Fruit fly (Drosophila melanogaster) Kc167 (cell line): ENCODE measurements around the gene CG32313.

ENCODE experiments used
- Myc ChIP-seq: fragments of >200 bp; optimal IDR thresholded peaks from 2 replicates; lab custom pipeline; 2017; ENCODE audit warnings: missing external identifiers
- Sin3A ChIP-seq: fragments of >200 bp; optimal IDR thresholded peaks from 2 replicates; lab custom pipeline; 2018; ENCODE audit warnings: missing external identifiers
- h ChIP-seq: fragments of >200 bp; optimal IDR thresholded peaks from 3 replicates; lab custom pipeline; 2018; ENCODE audit warnings: missing external identifiers
- insv ChIP-seq: fragments of >200 bp; optimal IDR thresholded peaks from 3 replicates; lab custom pipeline; 2018; ENCODE audit warnings: missing external identifiers
- psq ChIP-seq: fragments of >200 bp; optimal IDR thresholded peaks from 2 replicates; lab custom pipeline; 2017; ENCODE audit warnings: missing external identifiers
- ttk ChIP-seq: sonication (Bioruptor generic); optimal IDR thresholded peaks from 2 replicates; lab custom pipeline; 2017; ENCODE audit warnings: missing external identifiers

CG32313 gene

DNA sequence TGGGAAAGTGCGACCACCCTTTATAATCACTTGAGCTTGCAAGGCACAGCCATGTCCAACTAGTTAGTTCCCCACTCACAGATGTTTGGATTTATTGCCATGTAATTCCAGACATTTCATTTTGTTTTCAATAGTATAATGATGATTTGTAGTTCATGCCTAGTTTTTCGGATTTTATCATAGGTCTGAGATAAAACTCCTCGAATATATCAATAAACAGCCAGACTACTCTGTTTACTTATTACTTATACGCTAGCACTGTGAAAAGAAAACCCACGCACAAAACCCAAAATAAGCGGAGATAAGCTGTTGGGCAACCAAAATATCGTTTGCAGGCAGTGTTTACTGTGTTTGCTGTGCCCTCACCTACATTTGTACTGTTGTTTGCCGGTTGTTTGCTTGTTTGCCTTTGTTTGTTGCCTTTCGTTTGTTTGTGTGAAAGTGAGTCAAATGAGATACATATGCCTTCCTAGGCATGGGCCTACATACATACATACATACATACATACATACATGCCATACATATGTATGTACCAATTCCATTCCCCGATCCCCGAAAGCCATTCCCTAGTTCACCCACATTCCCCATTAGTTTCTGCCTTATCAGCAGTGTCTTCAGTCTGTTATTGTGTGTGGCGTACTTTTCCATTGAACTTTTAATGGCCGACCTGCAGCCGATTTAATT is 33.8 kb upstream of the CG32313 start:
- TF ChIP-seq ttk (lab: Kevin White, UChicago), result no peak
- TF ChIP-seq Myc (lab: Kevin White, UChicago), result no peak
- no peak for TF ChIP-seq Sin3A (lab: Kevin White, UChicago)
- no peak for TF ChIP-seq insv (lab: Kevin White, UChicago)

DNA sequence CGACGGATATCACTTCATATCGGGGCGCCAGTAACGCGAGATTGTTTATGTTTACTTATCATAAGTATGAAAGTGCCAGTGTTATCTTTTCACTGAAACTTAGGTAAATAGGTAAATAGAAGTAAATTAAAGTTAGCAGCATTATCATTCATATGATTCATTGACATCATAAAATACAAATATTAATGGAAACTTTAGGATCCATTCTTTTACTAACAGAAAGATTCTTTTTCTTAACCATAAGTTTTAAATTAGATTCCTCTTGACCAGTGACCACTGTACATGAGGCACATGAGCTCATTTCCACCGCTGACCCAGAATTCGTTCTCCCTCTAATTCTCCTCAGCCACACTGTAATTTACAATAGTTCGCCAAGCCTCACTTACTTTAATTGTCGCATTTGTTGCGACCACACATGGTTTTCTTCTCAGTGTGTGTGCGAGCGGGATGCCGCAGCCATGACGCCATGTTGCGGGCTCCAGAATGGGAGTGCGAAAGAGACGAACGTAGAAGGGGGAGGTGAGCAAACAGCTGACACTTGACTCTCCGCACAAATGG is 32.9 kb upstream of the CG32313 start:
- TF ChIP-seq psq (lab: Kevin White, UChicago) (no peak), ttk (lab: Kevin White, UChicago) (no peak)

DNA sequence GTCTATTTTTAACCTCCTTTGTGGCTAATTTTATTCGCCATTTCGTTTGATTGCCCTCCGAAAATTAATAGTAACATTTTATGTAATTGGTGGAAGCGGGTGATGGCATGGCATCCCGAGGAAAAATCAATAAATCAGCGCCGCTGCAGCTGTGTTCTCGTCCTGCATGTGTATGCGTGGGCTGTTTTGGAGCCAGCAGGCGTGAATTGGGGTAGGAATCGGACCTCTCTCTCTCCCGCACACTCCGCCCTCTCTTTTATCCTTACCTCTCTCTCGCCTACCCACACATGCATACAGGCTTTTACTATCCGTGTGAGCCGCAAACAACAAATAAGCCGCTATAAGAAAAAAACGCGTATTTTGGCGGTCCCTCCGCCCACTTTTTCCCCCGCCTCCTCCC is 31.8 kb upstream of the CG32313 start:
- no peak for TF ChIP-seq Sin3A (lab: Kevin White, UChicago)
- no peak for TF ChIP-seq h
- TF ChIP-seq ttk (lab: Kevin White, UChicago), result no peak

DNA sequence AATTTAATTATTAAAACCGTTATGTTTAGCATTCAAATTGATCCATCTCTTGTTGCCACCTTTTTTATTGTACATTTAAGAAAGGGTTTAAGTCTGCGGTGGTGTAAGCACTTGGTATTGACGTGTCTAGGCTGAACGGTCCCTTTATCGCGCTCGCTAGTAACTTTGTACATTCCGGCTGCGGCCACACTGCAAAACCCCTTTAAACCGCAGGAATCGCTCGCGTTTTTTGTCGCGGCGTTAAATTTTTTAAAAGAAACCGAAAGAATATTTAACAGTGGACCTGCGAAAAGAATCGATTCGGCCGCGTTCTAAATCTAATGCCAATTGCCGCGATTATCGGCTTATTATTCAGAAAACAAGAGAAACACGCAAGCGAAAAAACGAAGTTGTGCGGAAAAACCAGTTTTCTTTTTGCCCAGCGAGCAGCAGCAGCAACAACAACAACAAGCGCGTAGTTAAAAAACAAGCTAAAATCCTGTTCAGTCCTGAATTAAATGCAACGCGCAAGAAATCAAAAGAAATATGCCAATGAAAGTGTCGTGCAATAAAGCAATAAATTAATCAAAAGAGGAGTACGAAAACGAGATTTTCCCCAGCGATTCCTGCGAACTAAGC is 31.1 kb upstream of the CG32313 start, which contains the start of gene CG13917:
CG13917 (plus strand) TSS at position 211 of the 618 bp plus-strand sequence.
- TF ChIP-seq psq (lab: Kevin White, UChicago) (no peak), insv (lab: Kevin White, UChicago) (no peak), Sin3A (lab: Kevin White, UChicago) (no peak), h (no peak), Myc (lab: Kevin White, UChicago) (no peak), ttk (lab: Kevin White, UChicago) (no peak)

DNA sequence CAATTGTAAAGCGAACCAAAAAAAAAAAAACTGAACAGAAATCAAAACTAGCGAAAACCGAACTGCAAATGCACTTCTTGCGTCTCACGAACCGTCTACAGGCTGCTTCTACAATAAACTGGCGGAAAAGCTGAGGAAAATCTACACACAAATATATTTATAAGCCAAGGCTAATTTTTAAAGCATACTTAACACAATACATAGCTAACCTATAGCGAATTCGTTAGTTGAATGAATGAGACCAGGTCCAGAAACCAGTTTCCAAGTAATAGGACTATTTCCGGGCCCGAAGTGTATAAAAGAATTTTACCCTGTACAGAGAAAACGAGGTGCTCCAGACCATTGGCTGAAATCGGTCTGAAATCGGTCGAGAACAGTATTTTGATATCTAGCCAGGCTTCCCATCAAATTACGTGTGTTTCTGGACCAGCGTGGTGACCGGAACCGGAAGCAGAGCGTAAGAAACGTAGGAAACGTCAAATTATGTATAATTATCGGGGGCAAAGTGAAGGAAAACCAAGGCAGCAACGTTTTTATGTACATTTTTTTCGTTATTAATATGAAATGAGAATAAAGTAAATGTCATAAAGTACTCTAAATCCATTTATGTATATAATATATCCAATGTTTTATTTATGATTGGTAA is 30.3 kb upstream of the CG32313 start:
- no peak for TF ChIP-seq Sin3A (lab: Kevin White, UChicago)

DNA sequence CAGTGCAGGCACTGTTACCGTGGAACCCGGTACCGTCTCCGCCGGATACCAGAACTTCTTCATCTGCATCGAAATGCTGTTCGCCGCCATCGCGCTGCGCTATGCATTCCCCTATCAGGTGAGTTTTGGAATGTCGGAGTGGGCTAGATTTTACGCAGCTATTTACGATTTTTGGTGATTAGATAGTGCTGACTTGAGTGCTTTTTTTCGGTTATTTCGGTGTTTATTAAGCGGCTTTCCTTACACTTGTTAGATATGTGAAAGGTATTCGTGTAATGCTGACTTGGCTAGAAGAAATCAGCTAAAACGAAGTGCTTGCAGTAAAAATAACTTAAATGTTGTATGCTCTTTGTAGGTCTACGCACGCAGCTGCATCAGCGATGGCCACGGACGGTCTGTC is 27.6 kb upstream of the CG32313 start:
- no peak for TF ChIP-seq h
- TF ChIP-seq ttk (lab: Kevin White, UChicago), result no peak
- no peak for TF ChIP-seq insv (lab: Kevin White, UChicago)
- no peak for TF ChIP-seq psq (lab: Kevin White, UChicago)
- TF ChIP-seq Myc (lab: Kevin White, UChicago), result no peak
- no peak for TF ChIP-seq Sin3A (lab: Kevin White, UChicago)

DNA sequence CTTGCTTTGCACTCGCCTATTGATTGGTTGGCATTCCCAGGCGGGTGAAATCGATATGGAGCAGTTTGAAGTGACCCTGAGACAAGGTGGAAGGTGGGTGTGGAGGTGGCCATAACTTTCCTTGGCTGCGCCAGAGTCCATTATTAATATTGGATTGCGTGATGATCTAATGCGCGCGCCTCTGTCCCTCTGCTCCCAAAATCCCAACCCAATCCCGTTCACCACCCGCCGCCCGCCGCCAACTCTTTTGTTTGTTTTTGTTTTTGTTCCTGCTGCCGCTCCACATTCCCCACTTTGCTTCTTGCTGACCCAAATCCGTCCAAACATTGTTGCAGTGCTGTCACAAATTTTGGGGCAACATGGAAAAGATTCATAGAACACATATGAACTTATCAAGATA is 25.5 kb upstream of the CG32313 start:
- no peak for TF ChIP-seq psq (lab: Kevin White, UChicago)
- no peak for TF ChIP-seq ttk (lab: Kevin White, UChicago)
- TF ChIP-seq h, result no peak
- TF ChIP-seq Myc (lab: Kevin White, UChicago), result no peak
- TF ChIP-seq Sin3A (lab: Kevin White, UChicago), result no peak
- TF ChIP-seq insv (lab: Kevin White, UChicago), result no peak

DNA sequence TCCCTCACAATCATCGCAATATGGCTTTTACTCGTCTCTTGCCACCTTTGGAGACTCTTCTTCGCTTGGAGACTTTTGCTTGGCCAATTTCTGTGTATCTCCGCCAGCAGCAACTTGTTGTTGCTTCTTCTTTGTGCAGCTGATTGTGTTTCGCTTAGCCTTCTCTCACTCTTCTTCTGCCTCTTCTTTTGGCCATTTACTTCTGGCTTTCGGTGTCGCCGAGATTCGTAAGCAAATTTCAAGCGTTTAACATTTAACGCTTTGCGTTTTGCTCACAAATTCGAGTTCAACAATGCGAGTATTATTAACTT is 24.4 kb upstream of the CG32313 start:
- TF ChIP-seq ttk (lab: Kevin White, UChicago) (no peak), Myc (lab: Kevin White, UChicago) (no peak), Sin3A (lab: Kevin White, UChicago) (no peak)

DNA sequence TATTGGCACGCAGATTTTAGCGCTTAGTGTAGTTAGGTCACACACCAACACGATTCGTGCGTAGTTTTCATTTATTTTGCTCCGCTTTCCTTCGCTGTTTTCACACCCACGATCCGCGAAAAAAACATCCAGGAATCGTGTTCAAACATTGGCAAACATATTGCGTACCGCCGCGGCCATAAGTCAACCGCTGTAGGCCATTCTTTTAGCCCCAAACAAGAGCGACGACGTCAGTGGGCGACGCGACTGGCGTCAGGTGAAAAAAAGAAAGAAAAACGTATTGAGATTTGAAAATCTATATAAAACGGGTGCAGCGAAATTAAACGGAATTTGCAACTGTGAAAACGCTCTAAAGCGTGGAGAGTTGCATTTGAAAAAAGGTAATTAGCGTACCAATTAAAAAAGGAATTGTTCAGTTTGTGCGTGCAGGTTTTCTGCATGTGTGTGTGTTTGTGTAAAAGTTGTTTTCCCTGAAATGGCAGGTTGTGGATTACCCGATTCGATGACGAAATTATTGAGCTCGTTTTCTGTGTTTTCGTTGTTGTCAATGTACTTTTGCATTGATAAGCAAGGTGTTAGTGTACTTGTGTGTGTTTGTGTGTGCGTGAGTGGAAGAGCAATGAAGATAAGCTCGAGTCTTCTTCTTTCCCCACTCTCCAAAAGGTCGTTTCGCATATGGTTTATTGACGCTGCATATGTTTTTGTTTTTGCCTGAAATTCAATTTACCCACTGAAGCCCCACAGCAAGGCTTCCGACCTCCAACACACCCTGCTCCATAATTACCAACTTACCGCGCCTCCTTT is 23.8 kb upstream of the CG32313 start, which contains the start of gene Tmep:
Tmep (plus strand) TSS at position 20 of the 804 bp plus-strand sequence.
- TF ChIP-seq insv (lab: Kevin White, UChicago), result no peak
- TF ChIP-seq ttk (lab: Kevin White, UChicago), result no peak
- TF ChIP-seq h, result no peak
- TF ChIP-seq Myc (lab: Kevin White, UChicago), result no peak
- no peak for TF ChIP-seq Sin3A (lab: Kevin White, UChicago)
- TF ChIP-seq psq (lab: Kevin White, UChicago), result no peak

DNA sequence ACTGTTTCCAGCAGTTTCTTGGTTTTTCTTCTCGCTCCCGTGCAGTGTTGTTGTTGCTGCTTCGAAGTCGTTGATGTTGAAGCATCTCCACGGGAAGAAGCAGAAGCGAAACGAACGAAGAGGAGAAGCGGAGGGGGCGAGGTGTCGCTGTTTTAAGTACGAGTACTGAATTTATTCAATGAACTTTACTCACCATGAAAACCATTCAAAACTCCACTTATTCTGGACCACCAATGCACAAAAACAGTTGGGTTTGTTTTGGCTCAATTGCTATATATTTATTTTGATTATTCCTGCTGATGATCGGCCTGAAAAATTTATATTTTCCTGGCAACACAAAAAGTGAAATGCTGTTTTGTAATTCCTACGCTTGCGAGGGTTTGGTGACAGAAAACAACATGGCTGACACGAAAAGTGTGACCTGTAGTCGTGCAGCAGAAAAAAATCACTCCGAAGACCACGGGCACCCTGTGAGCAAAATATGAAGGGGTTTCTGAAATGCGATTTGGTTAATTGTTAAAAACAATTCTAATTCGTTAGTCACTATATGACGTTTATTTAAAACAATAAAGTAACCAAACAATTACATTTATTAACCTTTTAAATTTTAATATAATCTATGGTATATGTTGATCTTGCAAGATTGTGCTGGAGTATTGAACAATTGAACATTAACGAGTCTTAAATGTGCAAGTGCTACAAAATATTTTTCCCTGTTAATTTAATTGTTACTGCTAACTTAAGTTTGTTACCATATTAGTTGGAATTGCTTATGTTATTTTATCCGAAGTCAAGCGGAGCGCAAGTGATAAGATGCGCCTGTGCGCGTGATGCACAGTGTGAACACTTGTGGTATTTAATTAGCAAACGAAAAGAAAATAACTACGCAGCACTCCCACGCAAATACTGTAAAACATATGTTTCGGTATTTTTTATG is 22.9 kb upstream of the CG32313 start, which contains the start of gene CG7879:
CG7879 (minus strand) TSS at position 384 of the 937 bp plus-strand sequence.
- no peak for TF ChIP-seq insv (lab: Kevin White, UChicago)
- TF ChIP-seq h, result no peak
- TF ChIP-seq Sin3A (lab: Kevin White, UChicago), result no peak
- TF ChIP-seq Myc (lab: Kevin White, UChicago), result no peak
- TF ChIP-seq ttk (lab: Kevin White, UChicago), result no peak
- TF ChIP-seq psq (lab: Kevin White, UChicago), result no peak

DNA sequence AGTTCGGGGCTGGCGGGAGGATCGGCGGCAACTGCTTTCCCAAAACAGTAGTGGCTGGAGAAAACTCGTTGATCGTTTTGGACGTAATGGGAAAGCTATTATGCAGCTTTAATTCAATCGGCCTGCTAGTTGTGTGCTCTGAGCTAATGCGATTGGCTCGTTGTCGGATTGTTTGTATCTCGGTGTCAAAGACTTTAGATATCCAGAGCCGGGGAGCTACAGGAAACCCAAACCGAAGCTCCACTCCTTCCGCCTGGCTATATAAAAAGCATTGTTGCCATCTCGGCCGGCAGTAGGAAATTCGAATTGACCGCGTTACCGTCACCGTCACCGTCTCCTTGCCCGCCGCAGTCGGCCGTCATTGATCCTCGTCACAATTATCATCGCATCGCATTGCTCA is 19.5 kb upstream of the CG32313 start, which contains the start of gene CG12003:
CG12003 (plus strand) TSS at position 301 of the 400 bp plus-strand sequence.
- TF ChIP-seq h, result no peak
- TF ChIP-seq Sin3A (lab: Kevin White, UChicago), result no peak
- TF ChIP-seq ttk (lab: Kevin White, UChicago), result no peak
- TF ChIP-seq Myc (lab: Kevin White, UChicago), result no peak
- TF ChIP-seq psq (lab: Kevin White, UChicago), result no peak
- TF ChIP-seq insv (lab: Kevin White, UChicago), result no peak
